Worm (Caenorhabditis elegans) whole organism, early embryonic: ENCODE measurements around the gene T09A12.1.

Experiments used
- aly-1 ChIP-seq: sonication (generic microtip); optimal IDR thresholded peaks from 2 replicates; lab custom pipeline; 2016; ENCODE audit warnings: missing genetic modification characterization, missing compliant biosample characterization
- ama-1 ChIP-seq: fragments of 150-350 bp; optimal IDR thresholded peaks from 2 replicates; lab custom pipeline; 2014
- ceh-36 ChIP-seq: sonication (generic microtip); optimal IDR thresholded peaks from 2 replicates; lab custom pipeline; 2016; ENCODE audit warnings: missing genetic modification characterization, inconsistent platforms, missing compliant biosample characterization
- tbx-11 ChIP-seq: fragments of 200-800 bp; sonication (Bioruptor generic); IDR thresholded peaks from 2 replicates; pipeline ENCODE4 v1.3.6; 2022; ENCODE audit warnings: missing genetic modification characterization, missing compliant biosample characterization
- tbx-37 ChIP-seq: fragments of 200-800 bp; sonication (Bioruptor generic); conservative IDR thresholded peaks from 2 replicates; pipeline ENCODE4 v1.3.6; 2022; ENCODE audit warnings: missing genetic modification reagents, missing genetic modification characterization, missing compliant biosample characterization

DNA sequence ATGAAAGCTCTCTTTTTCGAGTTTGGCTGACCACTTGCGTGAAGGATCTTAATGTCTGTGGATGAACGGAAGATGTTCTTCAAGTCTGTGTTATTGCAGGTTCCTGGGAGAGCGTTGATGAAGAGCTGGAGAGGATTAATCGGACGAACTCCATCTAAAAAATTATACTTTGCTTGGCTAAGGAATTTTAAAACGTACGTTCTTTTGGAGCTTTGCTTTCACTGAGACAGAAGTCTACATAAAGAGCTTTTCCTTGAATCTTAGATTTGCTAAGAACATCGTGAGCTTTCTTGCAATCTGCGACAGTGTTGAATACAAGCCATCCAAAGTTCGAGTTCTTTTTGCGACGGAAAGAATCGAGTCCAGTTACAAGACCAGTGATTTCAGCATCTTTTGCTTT, 43.1 kb downstream of the T09A12.1 start:
- TF ChIP-seq ama-1 (no peak), aly-1 (tag; lab: Kevin White, UChicago) (no peak), tbx-37 (GFP tag; lab: Robert Waterston, UW) (no peak), ceh-36 (no peak), tbx-11 (GFP tag; lab: Robert Waterston, UW) (no peak)
